ENCODE assay signal across 4 fruit fly cellular contexts in genomic region chr3R:26671525-26672132, dm6.
TF ChIP-seq lines count a peak whose summit lies in the region.

No protein-coding gene starts in this region.

- no peak for TF ChIP-seq CTCF in whole organism, embryonic (GFP tag; optimal IDR thresholded peaks at IDR 0.05; lab: Kevin White, UChicago)

TF ChIP-seq in whole organism, adult, 20 proteins besides CTCF, POLR2A, EP300 and RAD21:
- TF ChIP-seq toe (GFP tag; optimal IDR thresholded peaks at IDR 0.05; lab: Kevin White, UChicago) (no peak), bab1 (GFP tag; optimal IDR thresholded peaks at IDR 0.05; lab: Kevin White, UChicago) (no peak), CG14711 (tag; optimal IDR thresholded peaks at IDR 0.05; lab: Kevin White, UChicago) (no peak), Crg-1 (GFP tag; optimal IDR thresholded peaks at IDR 0.05; lab: Kevin White, UChicago) (no peak), CG5204 (GFP tag; optimal IDR thresholded peaks at IDR 0.05; lab: Kevin White, UChicago) (peak; percentile 16), pad (GFP tag; optimal IDR thresholded peaks at IDR 0.05; lab: Kevin White, UChicago) (no peak), CG7045 (GFP tag; optimal IDR thresholded peaks at IDR 0.05; lab: Kevin White, UChicago) (peak; percentile 34), ovo (GFP tag; optimal IDR thresholded peaks at IDR 0.05; lab: Kevin White, UChicago) (no peak), cnc (optimal IDR thresholded peaks at IDR 0.05; lab: Kevin White, UChicago) (no peak), CG11617 (GFP tag; optimal IDR thresholded peaks at IDR 0.05; lab: Kevin White, UChicago) (no peak), Hr96 (GFP tag; optimal IDR thresholded peaks at IDR 0.05; lab: Kevin White, UChicago) (no peak), cic (GFP tag; optimal IDR thresholded peaks at IDR 0.05; lab: Kevin White, UChicago) (no peak), Clk (GFP tag; optimal IDR thresholded peaks at IDR 0.05; lab: Kevin White, UChicago) (no peak), kay (GFP tag; lab: Kevin White, UChicago; ENCODE audit: borderline replicate concordance) (no peak), CG7101 (tag; optimal IDR thresholded peaks at IDR 0.05; lab: Kevin White, UChicago) (no peak), CG12768 (GFP tag; optimal IDR thresholded peaks at IDR 0.05; lab: Kevin White, UChicago) (peak; percentile 0), CG1620 (GFP tag; optimal IDR thresholded peaks at IDR 0.05; lab: Kevin White, UChicago) (no peak), Mnt (GFP tag; optimal IDR thresholded peaks at IDR 0.05; lab: Kevin White, UChicago) (no peak), tj (GFP tag; optimal IDR thresholded peaks at IDR 0.05; lab: Kevin White, UChicago) (no peak), CG33017 (tag; optimal IDR thresholded peaks at IDR 0.05; lab: Kevin White, UChicago) (no peak)
TF ChIP-seq in whole organism, adult: peak in this region for 3.

TF ChIP-seq in whole organism, embryonic, 481 proteins besides CTCF, POLR2A, EP300 and RAD21 (continues in another document):
- TF ChIP-seq Scr (GFP tag; IDR thresholded peaks at IDR 0.05; lab: Robert Waterston, UW; ENCODE audit: partially characterized antibody): no peak
- TF ChIP-seq CG7839 (tag; optimal IDR thresholded peaks at IDR 0.05; lab: Kevin White, UChicago): peak; percentile 39
- TF ChIP-seq CG13894 (tag; optimal IDR thresholded peaks at IDR 0.05; lab: Kevin White, UChicago): no peak
- no peak for TF ChIP-seq CG10565 (GFP tag; optimal IDR thresholded peaks at IDR 0.05; lab: Kevin White, UChicago)
- no peak for TF ChIP-seq Hr3 (GFP tag; optimal IDR thresholded peaks at IDR 0.05; lab: Kevin White, UChicago)
- no peak for TF ChIP-seq en (GFP tag; optimal IDR thresholded peaks at IDR 0.05; lab: Kevin White, UChicago)
- no peak for TF ChIP-seq sima (GFP tag; optimal IDR thresholded peaks at IDR 0.05; lab: Kevin White, UChicago)
- TF ChIP-seq chif (GFP tag; optimal IDR thresholded peaks at IDR 0.05; lab: Kevin White, UChicago): no peak
- peak; percentile 13 for TF ChIP-seq Sox100B (GFP tag; optimal IDR thresholded peaks at IDR 0.05; lab: Kevin White, UChicago)
- no peak for TF ChIP-seq CG33557 (GFP tag; optimal IDR thresholded peaks at IDR 0.05; lab: Kevin White, UChicago)
- TF ChIP-seq tna (GFP tag; IDR thresholded peaks at IDR 0.05; lab: Robert Waterston, UW; ENCODE audit: partially characterized antibody): no peak
- peak; percentile 6 for TF ChIP-seq CG9817 (tag; optimal IDR thresholded peaks at IDR 0.05; lab: Kevin White, UChicago)
- TF ChIP-seq abd-A (tag; optimal IDR thresholded peaks at IDR 0.05; lab: Kevin White, UChicago): peak; percentile 63
- no peak for TF ChIP-seq Optix (GFP tag; IDR thresholded peaks at IDR 0.05; lab: Robert Waterston, UW)
- TF ChIP-seq CG18599 (GFP tag; optimal IDR thresholded peaks at IDR 0.05; lab: Kevin White, UChicago): peak; percentile 73
- TF ChIP-seq Jarid2 (GFP tag; optimal IDR thresholded peaks at IDR 0.05; lab: Kevin White, UChicago): no peak
- no peak for TF ChIP-seq Usf (GFP tag; optimal IDR thresholded peaks at IDR 0.05; lab: Kevin White, UChicago)
- no peak for TF ChIP-seq inv (GFP tag; IDR thresholded peaks at IDR 0.05; lab: Robert Waterston, UW; ENCODE audit: partially characterized antibody)
- peak; percentile 55 for TF ChIP-seq CG7556 (GFP tag; optimal IDR thresholded peaks at IDR 0.05; lab: Kevin White, UChicago)
- TF ChIP-seq sna (GFP tag; IDR thresholded peaks at IDR 0.05; lab: Robert Waterston, UW; ENCODE audit: partially characterized antibody): no peak
- peak; percentile 37 for TF ChIP-seq dmrt99B (tag; optimal IDR thresholded peaks at IDR 0.05; lab: Kevin White, UChicago)
- peak; percentile 29 for TF ChIP-seq CG2120 (GFP tag; optimal IDR thresholded peaks at IDR 0.05; lab: Kevin White, UChicago)
- no peak for TF ChIP-seq CG13287 (GFP tag; IDR thresholded peaks at IDR 0.05; lab: Robert Waterston, UW; ENCODE audit: partially characterized antibody)
- TF ChIP-seq CG13296 (GFP tag; optimal IDR thresholded peaks at IDR 0.05; lab: Kevin White, UChicago): peak; percentile 18

TF ChIP-seq in whole organism, prepupa, 60 proteins besides CTCF, POLR2A, EP300 and RAD21:
- TF ChIP-seq CG32006 (GFP tag; optimal IDR thresholded peaks at IDR 0.05; lab: Kevin White, UChicago) (peak; percentile 6), CG10669 (GFP tag; optimal IDR thresholded peaks at IDR 0.05; lab: Kevin White, UChicago) (no peak)

TF ChIP-seq in whole organism, pupa, 21 proteins besides CTCF, POLR2A, EP300 and RAD21:
- TF ChIP-seq gl (tag; optimal IDR thresholded peaks at IDR 0.05; lab: Kevin White, UChicago) (no peak), CG8159 (tag; optimal IDR thresholded peaks at IDR 0.05; lab: Kevin White, UChicago) (peak; percentile 6), CG14655 (GFP tag; optimal IDR thresholded peaks at IDR 0.05; lab: Kevin White, UChicago) (peak; percentile 15)
